Worm (Caenorhabditis elegans) whole organism, midembryonic: ENCODE data around the gene K09F6.3.

Experiments used
- T22C8.4 ChIP-seq: fragments of 200-800 bp; sonication (Bioruptor generic); IDR thresholded peaks from 2 replicates; pipeline ENCODE4 v1.3.6; 2022; ENCODE audit warnings: missing genetic modification characterization, missing compliant biosample characterization
- cog-1 ChIP-seq: sonication (generic microtip); optimal IDR thresholded peaks from 2 replicates; lab custom pipeline; 2016; ENCODE audit warnings: missing genetic modification characterization, missing compliant biosample characterization
- flt-1 ChIP-seq: fragments of 200-800 bp; sonication (Bioruptor generic); IDR thresholded peaks from 2 replicates; pipeline ENCODE4 v1.3.6; 2022; ENCODE audit warnings: missing genetic modification characterization, missing compliant biosample characterization
- klf-2 ChIP-seq: fragments of 200-800 bp; sonication (Bioruptor generic); conservative IDR thresholded peaks from 2 replicates; pipeline ENCODE4 v1.3.6; 2022; ENCODE audit warnings: missing genetic modification reagents, missing genetic modification characterization, missing compliant biosample characterization
- med-1 ChIP-seq: sonication (generic microtip); optimal IDR thresholded peaks from 2 replicates; lab custom pipeline; 2017; ENCODE audit warnings: missing genetic modification characterization, mild to moderate bottlenecking, missing compliant biosample characterization, antibody characterized with exemption, missing genetic modification reagents; ENCODE audit not compliant: insufficient read depth
- ref-1 ChIP-seq: fragments of 200-800 bp; sonication (Bioruptor generic); conservative IDR thresholded peaks from 2 replicates; pipeline ENCODE4 v1.3.6; 2022; ENCODE audit warnings: missing genetic modification reagents, missing genetic modification characterization, missing compliant biosample characterization
- tab-1 ChIP-seq: fragments of 200-800 bp; sonication (Bioruptor generic); IDR thresholded peaks from 2 replicates; pipeline ENCODE4 v1.3.6; 2022; ENCODE audit warnings: missing genetic modification characterization, missing compliant biosample characterization
- ztf-23 ChIP-seq: fragments of 200-800 bp; sonication (Bioruptor generic); IDR thresholded peaks from 2 replicates; pipeline ENCODE4 v1.3.6; 2022; ENCODE audit warnings: missing genetic modification reagents, missing genetic modification characterization, missing compliant biosample characterization
- ztf-29 ChIP-seq: fragments of 200-800 bp; sonication (Bioruptor generic); IDR thresholded peaks from 2 replicates; pipeline ENCODE4 v1.3.6; 2022; ENCODE audit warnings: missing genetic modification reagents, missing genetic modification characterization, missing compliant biosample characterization

ce11 chrII:2233240-2233639 is 21.7 kb upstream of the K09F6.3 start, which contains the start of gene cct-3:
- no peak for TF ChIP-seq flt-1 (GFP tag; lab: Robert Waterston, UW)
- TF ChIP-seq ztf-23 (GFP tag; lab: Robert Waterston, UW): no peak
- TF ChIP-seq tab-1 (GFP tag; lab: Robert Waterston, UW): no peak
- TF ChIP-seq cog-1: no peak
- no peak for TF ChIP-seq ztf-29 (GFP tag; lab: Robert Waterston, UW)
- TF ChIP-seq T22C8.4 (GFP tag; lab: Robert Waterston, UW): no peak
- no peak for TF ChIP-seq med-1 (GFP tag; lab: Kevin White, UChicago)
- TF ChIP-seq klf-2 (GFP tag; lab: Robert Waterston, UW): no peak
- TF ChIP-seq ref-1 (GFP tag; lab: Robert Waterston, UW): no peak
